Fruit fly (Drosophila melanogaster) whole organism, wandering third instar larva: ENCODE results near the gene CG7840.

Experiments used
- CG9705 ChIP-seq: fragments of 200-800 bp; sonication (Bioruptor generic); optimal IDR thresholded peaks from 2 replicates; lab custom pipeline; 2018; ENCODE audit warnings: missing biosample characterization, mild to moderate bottlenecking, missing genetic modification characterization
- Jra ChIP-seq: sonication (Bioruptor generic); optimal IDR thresholded peaks from 2 replicates; lab custom pipeline; 2016; ENCODE audit warnings: missing biosample characterization, missing genetic modification characterization
- Mio ChIP-seq: sonication (Bioruptor generic); optimal IDR thresholded peaks from 2 replicates; lab custom pipeline; 2016; ENCODE audit warnings: missing biosample characterization, missing genetic modification characterization
- Myc ChIP-seq: fragments of >200 bp; optimal IDR thresholded peaks from 2 replicates; lab custom pipeline; 2017
- OdsH ChIP-seq: fragments of 200-800 bp; sonication (Bioruptor generic); optimal IDR thresholded peaks from 2 replicates; lab custom pipeline; 2016; ENCODE audit warnings: missing biosample characterization, mild to moderate bottlenecking, missing genetic modification characterization
- Rel ChIP-seq, 2 experiments: fragments of 200-800 bp; sonication (Bioruptor generic) in 1 of 2; optimal IDR thresholded peaks; 2 replicates in 1 of 2; 3 replicates in 1 of 2; lab custom pipeline; 2016 to 2019; ENCODE audit warnings: mild to moderate bottlenecking in 2 of 2, missing biosample characterization in 2 of 2, missing genetic modification characterization in 2 of 2, moderate library complexity in 1 of 2
- Vsx2 ChIP-seq: fragments of 200-300, 225-300 bp; sonication (Bioruptor generic); optimal IDR thresholded peaks from 2 replicates; lab custom pipeline; 2018; ENCODE audit warnings: missing biosample characterization, missing genetic modification characterization; ENCODE audit not compliant: partially characterized antibody
- dmrt93B ChIP-seq: fragments of 200-800 bp; sonication (Bioruptor generic); optimal IDR thresholded peaks from 2 replicates; lab custom pipeline; 2018; ENCODE audit warnings: missing biosample characterization, mild to moderate bottlenecking, missing genetic modification characterization
- lola ChIP-seq: fragments of >200 bp; optimal IDR thresholded peaks from 2 replicates; lab custom pipeline; 2017; ENCODE audit warnings: missing biosample characterization, missing genetic modification characterization
- pan ChIP-seq: fragments of >200 bp; optimal IDR thresholded peaks from 2 replicates; lab custom pipeline; 2017
- psq ChIP-seq: fragments of 200-800 bp; sonication (Bioruptor generic); optimal IDR thresholded peaks from 3 replicates; lab custom pipeline; 2017; ENCODE audit warnings: missing biosample characterization, mild to moderate bottlenecking, missing genetic modification characterization, moderate library complexity
- usp ChIP-seq: fragments of >200 bp; optimal IDR thresholded peaks from 2 replicates; lab custom pipeline; 2017; ENCODE audit warnings: missing biosample characterization, missing genetic modification characterization

- TF ChIP-seq CG9705 (GFP tag; lab: Kevin White, UChicago) (peak; percentile 85), psq (GFP tag; lab: Kevin White, UChicago) (peak; percentile 98), Vsx2 (GFP tag; lab: Kevin White, UChicago) (no peak), usp (no peak), Rel (GFP tag; optimal IDR thresholded peaks at IDR 0.05; lab: Kevin White, UChicago) (peak; percentile 67), Rel (tag; optimal IDR thresholded peaks at IDR 0.05; lab: Kevin White, UChicago) (peak; percentile 72), lola (no peak), Jra (GFP tag; lab: Kevin White, UChicago) (peak; percentile 82), pan (lab: Kevin White, UChicago) (no peak), Myc (lab: Kevin White, UChicago) (no peak), Mio (no peak), OdsH (GFP tag; lab: Kevin White, UChicago) (peak; percentile 91), dmrt93B (GFP tag; lab: Kevin White, UChicago) (no peak)
Measured at dm6 chr2L:8299194-8299811, 6.1 kb upstream of the CG7840 start.
